Fruit fly (Drosophila melanogaster) whole organism, embryonic: ENCODE measurements around the gene CG9747.

Experiments
- Atf3 ChIP-seq: fragments of 200-800 bp; sonication (Bioruptor generic); optimal IDR thresholded peaks from 3 replicates; lab custom pipeline; 2016; ENCODE audit warnings: missing biosample characterization, missing genetic modification characterization
- B-H1 ChIP-seq: fragments of 200-800 bp; sonication (Bioruptor generic); IDR thresholded peaks from 3 replicates; pipeline ENCODE4 v1.3.6; 2022; ENCODE audit warnings: missing biosample characterization, missing genetic modification characterization
- CG10654 ChIP-seq: fragments of 200-800 bp; sonication (Bioruptor generic); optimal IDR thresholded peaks from 2 replicates; lab custom pipeline; 2016; ENCODE audit warnings: missing biosample characterization, missing genetic modification characterization
- CG12219 ChIP-seq: fragments of 200-800 bp; sonication (Bioruptor generic); optimal IDR thresholded peaks from 3 replicates; lab custom pipeline; 2018; ENCODE audit warnings: missing biosample characterization, mild to moderate bottlenecking, missing genetic modification characterization
- CG13123 ChIP-seq: fragments of 200-800 bp; sonication (Bioruptor generic); optimal IDR thresholded peaks from 2 replicates; lab custom pipeline; 2016; ENCODE audit warnings: missing biosample characterization, missing genetic modification characterization
- CG17186 ChIP-seq: fragments of 200-800 bp; sonication (Bioruptor generic); optimal IDR thresholded peaks from 3 replicates; lab custom pipeline; 2017; ENCODE audit warnings: missing biosample characterization, missing genetic modification reagents, missing genetic modification characterization
- CG17568 ChIP-seq: fragments of 200-800 bp; sonication (Bioruptor generic); optimal IDR thresholded peaks from 2 replicates; lab custom pipeline; 2018; ENCODE audit warnings: missing biosample characterization, mild to moderate bottlenecking, missing genetic modification characterization, moderate library complexity
- CG17612 ChIP-seq: fragments of 200-800 bp; sonication (Bioruptor generic); IDR thresholded peaks from 2 replicates; pipeline ENCODE4 v1.3.6; 2022; ENCODE audit warnings: missing biosample characterization, missing genetic modification characterization
- CG18764 ChIP-seq: fragments of 200-800 bp; sonication (Bioruptor generic); optimal IDR thresholded peaks from 3 replicates; lab custom pipeline; 2016; ENCODE audit warnings: missing biosample characterization, missing genetic modification characterization
- CG2129 ChIP-seq: fragments of 200-800 bp; sonication (Bioruptor generic); IDR thresholded peaks from 2 replicates; pipeline ENCODE4 v1.3.6; 2022; ENCODE audit warnings: missing biosample characterization, missing genetic modification characterization; ENCODE audit not compliant: partially characterized antibody
- CG30431 ChIP-seq: fragments of 200-800 bp; sonication (Bioruptor generic); optimal IDR thresholded peaks from 2 replicates; lab custom pipeline; 2017; ENCODE audit warnings: missing biosample characterization, missing genetic modification characterization
- CG32532 ChIP-seq: fragments of 200-800 bp; sonication (Bioruptor generic); IDR thresholded peaks from 2 replicates; pipeline ENCODE4 v1.3.6; 2022; ENCODE audit warnings: missing biosample characterization, missing genetic modification characterization
- CG42726 ChIP-seq: fragments of 200-800 bp; sonication (Bioruptor generic); IDR thresholded peaks from 2 replicates; pipeline ENCODE4 v1.3.6; 2022; ENCODE audit warnings: missing biosample characterization, missing genetic modification characterization; ENCODE audit not compliant: partially characterized antibody
- CG6765 ChIP-seq: fragments of 200-800 bp; sonication (Bioruptor generic); optimal IDR thresholded peaks from 3 replicates; lab custom pipeline; 2017; ENCODE audit warnings: missing biosample characterization, mild to moderate bottlenecking, missing genetic modification characterization
- CG9437 ChIP-seq: fragments of 200-800 bp; sonication (Bioruptor generic); optimal IDR thresholded peaks from 2 replicates; lab custom pipeline; 2018; ENCODE audit warnings: missing biosample characterization, mild to moderate bottlenecking, missing genetic modification characterization
- CG9817 ChIP-seq: fragments of 200-800 bp; sonication (Bioruptor generic); optimal IDR thresholded peaks from 2 replicates; lab custom pipeline; 2018; ENCODE audit warnings: missing biosample characterization, mild to moderate bottlenecking, missing genetic modification characterization, moderate library complexity
- CTCF ChIP-seq: fragments of 200-800 bp; sonication (Bioruptor generic); optimal IDR thresholded peaks from 2 replicates; lab custom pipeline; 2017; ENCODE audit warnings: missing biosample characterization, mild to moderate bottlenecking, missing genetic modification characterization, moderate library complexity
- D19A ChIP-seq: fragments of 200-800 bp; optimal IDR thresholded peaks from 3 replicates; lab custom pipeline; 2019; ENCODE audit warnings: missing biosample characterization, mild to moderate bottlenecking, missing genetic modification characterization, moderate library complexity
- GATAe ChIP-seq: fragments of 200-800 bp; sonication (Bioruptor generic); conservative IDR thresholded peaks from 2 replicates; pipeline ENCODE4 v1.3.6; 2022; ENCODE audit warnings: missing biosample characterization, missing genetic modification characterization
- H15 ChIP-seq: fragments of 200-800 bp; sonication (Bioruptor generic); IDR thresholded peaks from 3 replicates; pipeline ENCODE4 v1.3.6; 2022; ENCODE audit warnings: missing biosample characterization, missing genetic modification characterization
- HLH3B ChIP-seq: fragments of 200-800 bp; sonication (Bioruptor generic); IDR thresholded peaks from 2 replicates; pipeline ENCODE4 v1.3.6; 2022; ENCODE audit warnings: missing biosample characterization, missing genetic modification characterization
- HLH4C ChIP-seq: fragments of 200-800 bp; sonication (Bioruptor generic); IDR thresholded peaks from 3 replicates; pipeline ENCODE4 v1.3.6; 2022; ENCODE audit warnings: missing biosample characterization, missing genetic modification characterization; ENCODE audit not compliant: partially characterized antibody
- Hand ChIP-seq: fragments of 200-800 bp; sonication (Bioruptor generic); optimal IDR thresholded peaks from 2 replicates; lab custom pipeline; 2017; ENCODE audit warnings: mild to moderate bottlenecking, missing biosample characterization, missing genetic modification reagents, missing genetic modification characterization
- Lhr ChIP-seq: fragments of 200-800 bp; sonication (Bioruptor generic); optimal IDR thresholded peaks from 3 replicates; lab custom pipeline; 2017; ENCODE audit warnings: mild to moderate bottlenecking, missing biosample characterization, missing genetic modification reagents, missing genetic modification characterization
- NK7.1 ChIP-seq: fragments of 200-800 bp; sonication (Bioruptor generic); optimal IDR thresholded peaks from 3 replicates; lab custom pipeline; 2016; ENCODE audit warnings: missing biosample characterization, missing genetic modification characterization
- Opbp ChIP-seq: fragments of 200-800 bp; sonication (Bioruptor generic); IDR thresholded peaks from 3 replicates; pipeline ENCODE4 v1.3.6; 2022; ENCODE audit warnings: missing biosample characterization, missing genetic modification characterization; ENCODE audit not compliant: partially characterized antibody
- Optix ChIP-seq: fragments of 200-800 bp; sonication (Bioruptor generic); IDR thresholded peaks from 3 replicates; pipeline ENCODE4 v1.3.6; 2022; ENCODE audit warnings: missing biosample characterization, missing genetic modification characterization
- aop ChIP-seq: fragments of 200-800 bp; sonication (Bioruptor generic); IDR thresholded peaks from 2 replicates; pipeline ENCODE4 v1.3.6; 2022; ENCODE audit warnings: missing biosample characterization, missing genetic modification characterization
- ap ChIP-seq: fragments of 200-800 bp; sonication (Bioruptor generic); IDR thresholded peaks from 2 replicates; pipeline ENCODE4 v1.3.6; 2022; ENCODE audit warnings: missing biosample characterization, missing genetic modification characterization
- bsh ChIP-seq, 2 experiments: fragments of 200-800 bp; sonication (Bioruptor generic); optimal IDR thresholded peaks; 2 replicates each; lab custom pipeline; 2017 to 2018; ENCODE audit warnings: mild to moderate bottlenecking in 2 of 2, missing biosample characterization in 2 of 2, missing genetic modification characterization in 2 of 2, moderate library complexity in 1 of 2
- cato ChIP-seq: fragments of 200-800 bp; sonication (Bioruptor generic); optimal IDR thresholded peaks from 2 replicates; lab custom pipeline; 2016; ENCODE audit warnings: missing biosample characterization, missing genetic modification characterization, borderline replicate concordance
- croc ChIP-seq: fragments of 200-800 bp; sonication (Bioruptor generic); conservative IDR thresholded peaks from 3 replicates; pipeline ENCODE4 v1.3.6; 2022; ENCODE audit warnings: missing biosample characterization, missing genetic modification characterization
- dimm ChIP-seq: fragments of 200-800 bp; sonication (Bioruptor generic); IDR thresholded peaks from 2 replicates; pipeline ENCODE4 v1.3.6; 2022; ENCODE audit warnings: missing biosample characterization, missing genetic modification characterization
- dpn ChIP-seq, 2 experiments: fragments of 200-800 bp; sonication (Bioruptor generic); optimal IDR thresholded peaks; 3 replicates each; lab custom pipeline; 2016; ENCODE audit warnings: missing biosample characterization in 2 of 2, missing genetic modification characterization in 2 of 2
- dysf ChIP-seq: fragments of 200-800 bp; sonication (Bioruptor generic); IDR thresholded peaks from 3 replicates; pipeline ENCODE4 v1.3.6; 2022; ENCODE audit warnings: missing biosample characterization, missing genetic modification characterization
- en ChIP-seq: fragments of 200-800 bp; sonication (Bioruptor generic); optimal IDR thresholded peaks from 2 replicates; lab custom pipeline; 2016; ENCODE audit warnings: missing biosample characterization, missing genetic modification characterization
- gsb-n ChIP-seq: fragments of 200-800 bp; sonication (Bioruptor generic); optimal IDR thresholded peaks from 3 replicates; lab custom pipeline; 2018; ENCODE audit warnings: missing biosample characterization, mild to moderate bottlenecking, missing genetic modification characterization
- jigr1 ChIP-seq: fragments of 200-800 bp; sonication (Bioruptor generic); IDR thresholded peaks from 3 replicates; pipeline ENCODE4 v1.3.6; 2022; ENCODE audit warnings: missing biosample characterization, missing genetic modification characterization
- nerfin-1 ChIP-seq: fragments of 200-800 bp; sonication (Bioruptor generic); optimal IDR thresholded peaks from 3 replicates; lab custom pipeline; 2019; ENCODE audit warnings: missing biosample characterization, mild to moderate bottlenecking, missing genetic modification characterization, moderate library complexity
- sug ChIP-seq: fragments of 200-800 bp; optimal IDR thresholded peaks from 2 replicates; lab custom pipeline; 2019; ENCODE audit warnings: missing biosample characterization, mild to moderate bottlenecking, missing genetic modification characterization, moderate library complexity
- tna ChIP-seq: fragments of 200-800 bp; sonication (Bioruptor generic); IDR thresholded peaks from 2 replicates; pipeline ENCODE4 v1.3.6; 2022; ENCODE audit warnings: missing biosample characterization, missing genetic modification characterization; ENCODE audit not compliant: partially characterized antibody
- tx ChIP-seq: fragments of 200-800 bp; sonication (Bioruptor generic); optimal IDR thresholded peaks from 2 replicates; lab custom pipeline; 2016; ENCODE audit warnings: missing biosample characterization, missing genetic modification characterization
- unpg ChIP-seq: fragments of 200-800 bp; sonication (Bioruptor generic); optimal IDR thresholded peaks from 3 replicates; lab custom pipeline; 2018; ENCODE audit warnings: missing biosample characterization, mild to moderate bottlenecking, missing genetic modification characterization, moderate library complexity
- usp ChIP-seq: fragments of >200 bp; optimal IDR thresholded peaks from 2 replicates; lab custom pipeline; 2017; ENCODE audit warnings: missing biosample characterization, missing genetic modification characterization
- vnd ChIP-seq: fragments of 200-800 bp; sonication (Bioruptor generic); IDR thresholded peaks from 3 replicates; pipeline ENCODE4 v1.3.6; 2022; ENCODE audit warnings: missing biosample characterization, missing genetic modification characterization; ENCODE audit not compliant: partially characterized antibody
- vvl ChIP-seq: fragments of 200-800 bp; sonication (Bioruptor generic); IDR thresholded peaks from 2 replicates; pipeline ENCODE4 v1.3.6; 2022; ENCODE audit warnings: missing biosample characterization, missing genetic modification characterization
- wek ChIP-seq: fragments of 200-800 bp; sonication (Bioruptor generic); optimal IDR thresholded peaks from 3 replicates; lab custom pipeline; 2018; ENCODE audit warnings: missing biosample characterization, mild to moderate bottlenecking, missing genetic modification characterization, moderate library complexity
- zfh1 ChIP-seq: fragments of 200-800 bp; sonication (Bioruptor generic); IDR thresholded peaks from 3 replicates; pipeline ENCODE4 v1.3.6; 2022; ENCODE audit warnings: missing biosample characterization, missing genetic modification characterization

Gene CG9747

dm6 chr3R:30170671-30171667 lies 20.1 kb downstream of the CG9747 start, which contains the start of gene Rsod (continued):
- TF ChIP-seq NK7.1 (GFP tag; lab: Kevin White, UChicago) = no peak
- peak; percentile 61; the same call in 1 of the 2 replicates for TF ChIP-seq CG32532 (GFP tag; lab: Robert Waterston, UW)
- TF ChIP-seq ap (GFP tag; lab: Robert Waterston, UW) = peak; percentile 54
- peak; percentile 53 to 79 for TF ChIP-seq bsh (GFP tag; optimal IDR thresholded peaks at IDR 0.05; lab: Kevin White, UChicago)
- peak; percentile 48 for TF ChIP-seq CG17612
- no peak for TF ChIP-seq Hand (GFP tag; lab: Kevin White, UChicago)
- no peak for TF ChIP-seq sug (tag; lab: Kevin White, UChicago)
- no peak for TF ChIP-seq tna
- no peak for TF ChIP-seq vnd (GFP tag; lab: Robert Waterston, UW)
- peak; percentile 45; the same call in 1 of the 2 replicates for TF ChIP-seq aop
- TF ChIP-seq vvl (GFP tag; lab: Robert Waterston, UW) = peak; percentile 92
- no peak for TF ChIP-seq CTCF
- TF ChIP-seq CG17568 (GFP tag; lab: Kevin White, UChicago) = peak; percentile 31
- no peak for TF ChIP-seq CG42726 (GFP tag; lab: Robert Waterston, UW)
- no peak for TF ChIP-seq tx (GFP tag; lab: Kevin White, UChicago)
- 0 out of 3 replicates have a peak, but pooled peaks have one; percentile 14 for TF ChIP-seq HLH4C (GFP tag; lab: Robert Waterston, UW)
- no peak for TF ChIP-seq CG17186 (GFP tag; lab: Kevin White, UChicago)
- peak; percentile 79 for TF ChIP-seq H15 (GFP tag; lab: Robert Waterston, UW)
- TF ChIP-seq wek = no peak
- TF ChIP-seq HLH3B (GFP tag; lab: Robert Waterston, UW) = peak; percentile 80
- TF ChIP-seq CG9437 = peak; percentile 15
- TF ChIP-seq CG6765 (GFP tag; lab: Kevin White, UChicago) = peak; percentile 4
- no peak for TF ChIP-seq GATAe (GFP tag; lab: Robert Waterston, UW)
- TF ChIP-seq zfh1 (GFP tag; lab: Robert Waterston, UW) = peak; percentile 83
- TF ChIP-seq CG30431 = peak; percentile 26
- TF ChIP-seq nerfin-1 (tag; lab: Kevin White, UChicago) = peak; percentile 9
- peak; percentile 84 for TF ChIP-seq dysf (GFP tag; lab: Robert Waterston, UW)
- TF ChIP-seq en (GFP tag; lab: Kevin White, UChicago) = no peak
- TF ChIP-seq gsb-n (tag; lab: Kevin White, UChicago) = peak; percentile 57
- no peak for TF ChIP-seq CG2129
- TF ChIP-seq CG10654 (GFP tag; lab: Kevin White, UChicago) = peak; percentile 40
- peak; percentile 94 for TF ChIP-seq D19A (tag; lab: Kevin White, UChicago)
- no peak for TF ChIP-seq CG13123 (GFP tag; lab: Kevin White, UChicago)
- 0 out of 3 replicates have a peak, but pooled peaks have one; percentile 38 for TF ChIP-seq jigr1
- peak; percentile 50 for TF ChIP-seq dimm (GFP tag; lab: Robert Waterston, UW)
- peak; percentile 56 for TF ChIP-seq Optix
- no peak for TF ChIP-seq Opbp
- peak; percentile 35; the same call in 2 of the 3 replicates for TF ChIP-seq croc (GFP tag; lab: Robert Waterston, UW)
- peak; percentile 16 for TF ChIP-seq Lhr (GFP tag; lab: Kevin White, UChicago)
- peak; percentile 63 for TF ChIP-seq B-H1 (GFP tag; lab: Robert Waterston, UW)
- no peak for TF ChIP-seq Atf3 (GFP tag; lab: Kevin White, UChicago)
- peak; percentile 52 for TF ChIP-seq CG12219 (GFP tag; lab: Kevin White, UChicago)
- TF ChIP-seq usp (GFP tag; lab: Kevin White, UChicago) = no peak
- TF ChIP-seq CG9817 (tag; lab: Kevin White, UChicago) = no peak
- TF ChIP-seq unpg (GFP tag; lab: Kevin White, UChicago) = peak; percentile 61
- no peak for TF ChIP-seq CG18764 (GFP tag; lab: Kevin White, UChicago)
- peak; percentile 13 for TF ChIP-seq cato (GFP tag; lab: Kevin White, UChicago)
- peak in 1 of 2 experiments; percentile 61 for TF ChIP-seq dpn (GFP tag; optimal IDR thresholded peaks at IDR 0.05; lab: Kevin White, UChicago)
